Worm (Caenorhabditis elegans) whole organism, L3 larva: ENCODE results near the gene hil-2.
A peak's percentile ranks its signal among the peaks of the same experiment; 100 is the strongest.

ENCODE experiments used
- elt-1 ChIP-seq: fragments of 150-350 bp; optimal IDR thresholded peaks from 2 replicates; lab custom pipeline; 2014; ENCODE audit warnings: missing biosample characterization, missing genetic modification characterization
- elt-3 ChIP-seq, 3 experiments: fragments of 150-350 bp in 1 of 3; sonication (generic microtip) in 2 of 3; optimal IDR thresholded peaks; 2 replicates in 2 of 3; 4 replicates in 1 of 3; lab custom pipeline; 2014 to 2017; ENCODE audit warnings: missing biosample characterization in 3 of 3, missing genetic modification characterization in 3 of 3
- nhr-237 ChIP-seq: fragments of 150-350 bp; optimal IDR thresholded peaks from 2 replicates; lab custom pipeline; 2014; ENCODE audit warnings: missing biosample characterization, missing genetic modification characterization
- nhr-25 ChIP-seq: sonication (generic microtip); optimal IDR thresholded peaks from 2 replicates; lab custom pipeline; 2017; ENCODE audit warnings: missing biosample characterization, missing genetic modification characterization
- snpc-4 ChIP-seq: fragments of 150-350 bp; optimal IDR thresholded peaks from 2 replicates; lab custom pipeline; 2014; ENCODE audit warnings: missing biosample characterization, missing genetic modification characterization

DNA sequence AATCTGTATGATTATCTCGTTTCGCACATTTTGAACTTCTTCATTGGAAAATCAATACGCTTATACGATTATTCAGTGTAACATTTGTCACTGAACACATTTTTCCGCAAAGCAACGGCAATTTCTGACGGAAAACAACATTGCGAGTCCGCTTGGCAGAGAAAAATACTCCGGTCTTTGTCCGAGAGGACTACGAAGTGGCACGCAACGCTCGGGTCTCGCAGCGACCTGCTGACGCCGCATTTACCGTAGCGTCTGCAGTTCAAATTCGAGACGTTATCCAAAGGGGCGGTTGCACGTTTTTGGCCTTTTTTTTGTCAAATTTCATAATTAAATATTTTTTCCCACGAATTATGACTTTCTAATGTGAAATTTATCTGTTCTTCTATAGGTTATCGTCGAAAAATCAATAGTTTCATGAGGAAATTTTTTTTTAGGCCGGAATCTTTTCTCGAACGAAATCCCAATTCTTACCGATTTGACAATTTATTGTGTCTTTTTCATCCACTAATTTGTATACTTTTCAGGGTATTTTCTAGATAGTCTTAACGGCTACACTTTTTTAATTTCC is 29.7 kb downstream of the hil-2 start, which contains the start of gene sqd-1:
- TF ChIP-seq nhr-237 (tag; lab: Kevin White, UChicago) (no peak), elt-3 (tag; optimal IDR thresholded peaks at IDR 0.05; lab: Kevin White, UChicago) (peak in 1 of 3 experiments; percentile 89), nhr-25 (tag; lab: Kevin White, UChicago) (peak; percentile 98), snpc-4 (tag; lab: Kevin White, UChicago) (peak; percentile 86), elt-1 (tag; lab: Kevin White, UChicago) (peak; percentile 55)
